Worm (Caenorhabditis elegans) whole organism, mixed stage, embryonic: ENCODE results near the gene pgl-2.

Source experiments
- M03D4.4 ChIP-seq: sonication (generic microtip); optimal IDR thresholded peaks from 2 replicates; lab custom pipeline; 2017; ENCODE audit warnings: mild to moderate bottlenecking, missing genetic modification characterization, missing compliant biosample characterization
- bed-3 ChIP-seq: fragments of 200-800 bp; sonication (Bioruptor generic); optimal IDR thresholded peaks from 3 replicates; lab custom pipeline; 2018; ENCODE audit warnings: mild to moderate bottlenecking, missing genetic modification characterization, moderate library complexity, missing compliant biosample characterization
- blmp-1 ChIP-seq: fragments of 150-350 bp; optimal IDR thresholded peaks from 2 replicates; lab custom pipeline; 2014; ENCODE audit warnings: missing biosample characterization, missing genetic modification characterization
- ceh-39 ChIP-seq: fragments of 150-350 bp; optimal IDR thresholded peaks from 2 replicates; lab custom pipeline; 2014; ENCODE audit warnings: missing biosample characterization, missing genetic modification characterization
- ceh-43 ChIP-seq: fragments of 200-800 bp; sonication (Bioruptor generic); optimal IDR thresholded peaks from 2 replicates; lab custom pipeline; 2018; ENCODE audit warnings: mild to moderate bottlenecking, missing genetic modification characterization, moderate library complexity, missing compliant biosample characterization
- ceh-83 ChIP-seq: fragments of 200-800 bp; sonication (Bioruptor generic); optimal IDR thresholded peaks from 2 replicates; lab custom pipeline; 2018; ENCODE audit warnings: mild to moderate bottlenecking, missing genetic modification characterization, missing compliant biosample characterization
- ces-1 ChIP-seq: fragments of 150-350 bp; optimal IDR thresholded peaks from 2 replicates; lab custom pipeline; 2014; ENCODE audit warnings: missing biosample characterization, missing genetic modification reagents, missing genetic modification characterization
- cnd-1 ChIP-seq: fragments of 200-800 bp; sonication (Bioruptor generic); optimal IDR thresholded peaks from 2 replicates; lab custom pipeline; 2018; ENCODE audit warnings: mild to moderate bottlenecking, missing genetic modification characterization, missing compliant biosample characterization
- drap-1 ChIP-seq: fragments of 200-800 bp; sonication (Bioruptor generic); optimal IDR thresholded peaks from 3 replicates; lab custom pipeline; 2018; ENCODE audit warnings: mild to moderate bottlenecking, missing genetic modification characterization, missing compliant biosample characterization
- elt-1 ChIP-seq: sonication (generic microtip); optimal IDR thresholded peaks from 2 replicates; lab custom pipeline; 2017; ENCODE audit warnings: missing genetic modification characterization, mild to moderate bottlenecking, missing compliant biosample characterization, antibody characterized with exemption, moderate library complexity, borderline replicate concordance; ENCODE audit not compliant: insufficient read depth
- flh-1 ChIP-seq: fragments of 200-800 bp; sonication (Bioruptor generic); optimal IDR thresholded peaks from 2 replicates; lab custom pipeline; 2018; ENCODE audit warnings: mild to moderate bottlenecking, missing genetic modification characterization, moderate library complexity, missing compliant biosample characterization
- hlh-1 ChIP-seq: fragments of 150-350 bp; optimal IDR thresholded peaks from 2 replicates; lab custom pipeline; 2014; ENCODE audit warnings: missing biosample characterization, missing genetic modification reagents, missing genetic modification characterization
- lin-13 ChIP-seq: fragments of 150-350 bp; optimal IDR thresholded peaks from 2 replicates; lab custom pipeline; 2014; ENCODE audit warnings: missing biosample characterization, missing genetic modification characterization
- lin-32 ChIP-seq: fragments of 200-800 bp; sonication (Bioruptor generic); optimal IDR thresholded peaks from 2 replicates; lab custom pipeline; 2018; ENCODE audit warnings: mild to moderate bottlenecking, missing genetic modification characterization, missing compliant biosample characterization
- lsy-2 ChIP-seq: fragments of 150-350 bp; optimal IDR thresholded peaks from 2 replicates; lab custom pipeline; 2014; ENCODE audit warnings: missing biosample characterization, missing genetic modification characterization
- mab-5 ChIP-seq: fragments of 150-350 bp; optimal IDR thresholded peaks from 2 replicates; lab custom pipeline; 2014; ENCODE audit warnings: missing biosample characterization, missing genetic modification characterization
- mep-1 ChIP-seq: fragments of 150-350 bp; optimal IDR thresholded peaks from 2 replicates; lab custom pipeline; 2017; ENCODE audit warnings: missing biosample characterization, missing genetic modification reagents, missing genetic modification characterization, inconsistent platforms
- mls-2 ChIP-seq: sonication (generic microtip); optimal IDR thresholded peaks from 2 replicates; lab custom pipeline; 2016; ENCODE audit warnings: mild to moderate bottlenecking, missing genetic modification characterization, moderate library complexity, missing compliant biosample characterization
- nhr-12 ChIP-seq: fragments of 150-350 bp; optimal IDR thresholded peaks from 2 replicates; lab custom pipeline; 2014; ENCODE audit warnings: missing biosample characterization, missing genetic modification characterization
- nhr-2 ChIP-seq: fragments of 150-350 bp; optimal IDR thresholded peaks from 2 replicates; lab custom pipeline; 2014; ENCODE audit warnings: missing biosample characterization, missing genetic modification characterization
- nhr-237 ChIP-seq: fragments of 150-350 bp; optimal IDR thresholded peaks from 2 replicates; lab custom pipeline; 2014; ENCODE audit warnings: missing biosample characterization, missing genetic modification characterization
- nhr-28 ChIP-seq: fragments of 150-350 bp; optimal IDR thresholded peaks from 2 replicates; lab custom pipeline; 2014; ENCODE audit warnings: missing biosample characterization, missing genetic modification characterization
- nhr-76 ChIP-seq: sonication (generic microtip); optimal IDR thresholded peaks from 2 replicates; lab custom pipeline; 2017; ENCODE audit warnings: missing biosample characterization, missing genetic modification characterization
- pha-4 ChIP-seq: fragments of 150-350 bp; optimal IDR thresholded peaks from 2 replicates; lab custom pipeline; 2018; ENCODE audit warnings: missing biosample characterization, missing genetic modification reagents, missing genetic modification characterization
- sem-2 ChIP-seq: fragments of 200-800 bp; sonication (Bioruptor generic); optimal IDR thresholded peaks from 2 replicates; lab custom pipeline; 2018; ENCODE audit warnings: mild to moderate bottlenecking, missing genetic modification characterization, missing compliant biosample characterization
- snpc-4 ChIP-seq: fragments of 150-350 bp; optimal IDR thresholded peaks from 2 replicates; lab custom pipeline; 2014; ENCODE audit warnings: missing biosample characterization, missing genetic modification characterization
- sptf-1 ChIP-seq: sonication (generic microtip); optimal IDR thresholded peaks from 2 replicates; lab custom pipeline; 2017; ENCODE audit warnings: mild to moderate bottlenecking, missing genetic modification characterization, moderate library complexity, missing compliant biosample characterization
- tbx-8 ChIP-seq: fragments of 200-800 bp; sonication (Bioruptor generic); optimal IDR thresholded peaks from 2 replicates; lab custom pipeline; 2018; ENCODE audit warnings: mild to moderate bottlenecking, missing genetic modification characterization, moderate library complexity, missing compliant biosample characterization
- unc-120 ChIP-seq: sonication (generic microtip); optimal IDR thresholded peaks from 2 replicates; lab custom pipeline; 2017; ENCODE audit warnings: missing genetic modification characterization, missing compliant biosample characterization; ENCODE audit not compliant: poor library complexity, severe bottlenecking
- unc-39 ChIP-seq: fragments of 150-350 bp; optimal IDR thresholded peaks from 2 replicates; lab custom pipeline; 2014; ENCODE audit warnings: missing biosample characterization, missing genetic modification characterization
- unc-62 ChIP-seq: fragments of 150-350 bp; optimal IDR thresholded peaks from 2 replicates; lab custom pipeline; 2014; ENCODE audit warnings: missing biosample characterization, missing genetic modification reagents, missing genetic modification characterization
- zip-8 ChIP-seq: fragments of 150-350 bp; optimal IDR thresholded peaks from 2 replicates; lab custom pipeline; 2014; ENCODE audit warnings: missing biosample characterization, missing genetic modification characterization
- ztf-11 ChIP-seq: fragments of 150-350 bp; optimal IDR thresholded peaks from 2 replicates; lab custom pipeline; 2014; ENCODE audit warnings: missing biosample characterization, missing genetic modification characterization

pgl-2 gene

ce11 chrIII:8657676-8658366 lies 17.4 kb downstream of the pgl-2 start:
- TF ChIP-seq hlh-1 (tag; lab: Kevin White, UChicago): no peak
- TF ChIP-seq, all 35 proteins: peak for 0

DNA sequence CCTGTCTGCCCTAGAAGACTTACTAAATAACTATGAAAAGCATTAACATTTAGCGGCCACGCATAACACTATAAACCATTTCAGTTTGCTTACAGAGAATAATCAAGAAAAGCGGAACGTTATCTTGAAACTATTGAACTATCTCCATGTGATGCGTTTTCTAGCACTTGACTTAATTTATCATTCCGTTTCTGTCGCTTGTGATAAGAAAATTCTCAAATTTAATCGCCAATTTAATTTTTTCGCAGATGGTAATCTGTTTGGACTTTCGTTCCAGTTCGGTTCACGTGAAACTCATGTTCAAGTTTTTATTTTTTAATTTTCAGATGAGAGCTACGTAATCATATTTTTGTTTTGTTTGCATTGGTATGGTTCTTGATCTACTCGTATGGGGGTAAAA lies 18.3 kb downstream of the pgl-2 start:
- TF ChIP-seq ces-1 (GFP tag; lab: Kevin White, UChicago): no peak
- no peak for TF ChIP-seq sem-2
- TF ChIP-seq ztf-11 (tag; lab: Kevin White, UChicago): no peak
- TF ChIP-seq ceh-83 (GFP tag; lab: Kevin White, UChicago): no peak
- no peak for TF ChIP-seq cnd-1
- TF ChIP-seq nhr-237 (tag; lab: Kevin White, UChicago): no peak
- TF ChIP-seq mab-5 (tag; lab: Kevin White, UChicago): no peak
- TF ChIP-seq zip-8 (tag; lab: Kevin White, UChicago): no peak
- TF ChIP-seq flh-1: no peak
- TF ChIP-seq unc-62: no peak
- no peak for TF ChIP-seq snpc-4 (tag; lab: Kevin White, UChicago)
- TF ChIP-seq blmp-1 (tag; lab: Kevin White, UChicago): no peak
- TF ChIP-seq lin-32: no peak
- no peak for TF ChIP-seq sptf-1 (tag; lab: Kevin White, UChicago)
- TF ChIP-seq ceh-43 (GFP tag; lab: Kevin White, UChicago): no peak
- TF ChIP-seq nhr-76 (tag; lab: Kevin White, UChicago): no peak
- no peak for TF ChIP-seq bed-3 (GFP tag; lab: Kevin White, UChicago)

- TF ChIP-seq lin-32: no peak
- no peak for TF ChIP-seq nhr-28 (tag; lab: Kevin White, UChicago)
- no peak for TF ChIP-seq lin-13 (tag; lab: Kevin White, UChicago)
- TF ChIP-seq elt-1 (tag; lab: Kevin White, UChicago): no peak
- TF ChIP-seq mab-5 (tag; lab: Kevin White, UChicago): no peak
- TF ChIP-seq sem-2: no peak
- TF ChIP-seq mls-2 (tag; lab: Kevin White, UChicago): no peak
- no peak for TF ChIP-seq cnd-1
- no peak for TF ChIP-seq ces-1 (GFP tag; lab: Kevin White, UChicago)
- TF ChIP-seq pha-4 (tag; lab: Kevin White, UChicago): no peak
- TF ChIP-seq nhr-12 (tag; lab: Kevin White, UChicago): no peak
- TF ChIP-seq drap-1 (GFP tag; lab: Kevin White, UChicago): no peak
- TF ChIP-seq bed-3 (GFP tag; lab: Kevin White, UChicago): no peak
- no peak for TF ChIP-seq nhr-237 (tag; lab: Kevin White, UChicago)
- TF ChIP-seq mep-1: no peak
- TF ChIP-seq hlh-1 (tag; lab: Kevin White, UChicago): no peak
- TF ChIP-seq unc-39 (tag; lab: Kevin White, UChicago): no peak
- TF ChIP-seq nhr-76 (tag; lab: Kevin White, UChicago): no peak
- TF ChIP-seq ztf-11 (tag; lab: Kevin White, UChicago): no peak
These were observed 19.2 kb downstream of the pgl-2 start for ce11 chrIII:8656055-8656454.

DNA sequence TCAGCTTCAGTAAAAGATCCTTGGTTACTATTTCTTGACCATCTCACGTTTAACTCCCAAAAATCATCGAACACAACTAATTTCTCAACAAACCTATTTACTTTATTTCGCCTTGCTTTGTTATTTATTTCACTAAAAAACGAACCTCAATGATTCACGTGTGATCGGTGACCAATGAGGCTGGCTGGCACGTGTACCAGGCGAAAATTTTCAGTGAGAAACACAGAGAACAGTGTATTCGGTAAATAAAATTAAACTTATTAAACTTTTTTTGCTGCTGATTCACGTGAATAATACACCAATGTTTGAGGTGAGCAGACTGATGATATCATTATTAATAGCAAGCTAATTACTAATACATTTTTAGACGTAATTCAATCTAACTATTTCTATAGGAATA lies 19.8 kb downstream of the pgl-2 start:
- TF ChIP-seq sptf-1 (tag; lab: Kevin White, UChicago) (no peak), mls-2 (tag; lab: Kevin White, UChicago) (no peak), ceh-83 (GFP tag; lab: Kevin White, UChicago) (no peak), bed-3 (GFP tag; lab: Kevin White, UChicago) (no peak), mab-5 (tag; lab: Kevin White, UChicago) (no peak), snpc-4 (tag; lab: Kevin White, UChicago) (no peak), blmp-1 (tag; lab: Kevin White, UChicago) (no peak), nhr-76 (tag; lab: Kevin White, UChicago) (no peak), zip-8 (tag; lab: Kevin White, UChicago) (no peak), drap-1 (GFP tag; lab: Kevin White, UChicago) (no peak), lsy-2 (no peak), flh-1 (no peak), unc-120 (tag; lab: Kevin White, UChicago) (no peak), tbx-8 (GFP tag; lab: Kevin White, UChicago) (no peak), M03D4.4 (tag; lab: Kevin White, UChicago) (no peak), ceh-39 (no peak), nhr-2 (tag; lab: Kevin White, UChicago) (no peak), lin-13 (tag; lab: Kevin White, UChicago) (no peak), ztf-11 (tag; lab: Kevin White, UChicago) (no peak), lin-32 (no peak)
